Fruit fly (Drosophila melanogaster): Measurements from ENCODE around the gene CG43078.

DNA sequence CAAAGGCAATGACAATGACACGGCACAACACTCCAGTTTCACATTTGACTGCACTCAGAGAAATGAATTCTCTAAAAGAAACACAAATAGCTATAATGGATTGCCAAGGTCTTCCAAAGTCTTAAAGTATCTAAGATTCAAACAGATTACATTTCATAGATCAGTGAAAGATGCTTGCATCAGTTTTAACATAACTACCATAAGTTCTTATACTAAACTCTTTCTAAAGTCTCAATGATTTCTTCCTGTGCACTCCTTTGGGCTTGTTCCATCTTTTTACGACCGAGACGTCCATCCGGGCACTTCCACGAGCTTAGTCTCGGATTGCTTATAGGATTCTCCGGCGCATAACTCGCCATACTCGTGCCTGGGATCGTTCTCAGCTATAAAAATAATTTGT lies 34.4 kb upstream of the CG43078 start:
- TF ChIP-seq pan (optimal IDR thresholded peaks at IDR 0.05) = no peak
- no peak for TF ChIP-seq h (GFP tag; optimal IDR thresholded peaks at IDR 0.05)
- TF ChIP-seq Jra (GFP tag; optimal IDR thresholded peaks at IDR 0.05) = no peak
- TF ChIP-seq usp (GFP tag; optimal IDR thresholded peaks at IDR 0.05) = no peak
- no peak for TF ChIP-seq Hr83 (GFP tag; optimal IDR thresholded peaks at IDR 0.05; ENCODE audit: poor library complexity, severe bottlenecking)
- TF ChIP-seq foxo (GFP tag; optimal IDR thresholded peaks at IDR 0.05) = no peak
- no peak for TF ChIP-seq Hnf4 (GFP tag; optimal IDR thresholded peaks at IDR 0.05)
- no peak for TF ChIP-seq Vsx2 (GFP tag; optimal IDR thresholded peaks at IDR 0.05; ENCODE audit: partially characterized antibody)
- no peak for TF ChIP-seq GATAd (GFP tag; optimal IDR thresholded peaks at IDR 0.05)
- TF ChIP-seq tai (GFP tag; optimal IDR thresholded peaks at IDR 0.05) = no peak
- no peak for TF ChIP-seq fru (GFP tag; optimal IDR thresholded peaks at IDR 0.05)
- no peak for TF ChIP-seq lola (GFP tag; optimal IDR thresholded peaks at IDR 0.05)
- no peak for TF ChIP-seq br (GFP tag; optimal IDR thresholded peaks at IDR 0.05)
